Worm (Caenorhabditis elegans) whole organism, L3 larva: ENCODE measurements around the gene bath-4.

Experiments used
- R02D3.7 ChIP-seq: fragments of 150-350 bp; optimal IDR thresholded peaks from 2 replicates; lab custom pipeline; 2014; ENCODE audit warnings: missing biosample characterization, missing genetic modification characterization
- ZK546.5 ChIP-seq: sonication (generic microtip); optimal IDR thresholded peaks from 2 replicates; lab custom pipeline; 2017; ENCODE audit warnings: missing biosample characterization, missing genetic modification characterization
- ama-1 ChIP-seq: fragments of 150-350 bp; optimal IDR thresholded peaks from 2 replicates; lab custom pipeline; 2018
- daf-12 ChIP-seq: fragments of 150-350 bp; optimal IDR thresholded peaks from 2 replicates; lab custom pipeline; 2014; ENCODE audit warnings: missing biosample characterization, missing genetic modification reagents, missing genetic modification characterization
- elt-2 ChIP-seq: sonication (generic microtip); optimal IDR thresholded peaks from 2 replicates; lab custom pipeline; 2016; ENCODE audit warnings: missing genetic modification reagents, mild to moderate bottlenecking, missing genetic modification characterization, missing compliant biosample characterization
- nhr-43 ChIP-seq: sonication (generic microtip); optimal IDR thresholded peaks from 2 replicates; lab custom pipeline; 2016; ENCODE audit warnings: mild to moderate bottlenecking, missing genetic modification characterization, missing compliant biosample characterization; ENCODE audit not compliant: poor library complexity, severe bottlenecking
- pha-4 ChIP-seq: fragments of 150-350 bp; optimal IDR thresholded peaks from 2 replicates; lab custom pipeline; 2014; ENCODE audit warnings: missing biosample characterization, missing genetic modification reagents, missing genetic modification characterization
- sea-2 ChIP-seq: fragments of 150-350 bp; sonication (generic microtip); optimal IDR thresholded peaks from 4 replicates; lab custom pipeline; 2014; ENCODE audit warnings: missing biosample characterization, missing genetic modification reagents, missing genetic modification characterization
- snpc-4 ChIP-seq: fragments of 150-350 bp; optimal IDR thresholded peaks from 2 replicates; lab custom pipeline; 2014; ENCODE audit warnings: missing biosample characterization, missing genetic modification characterization
- tbx-2 ChIP-seq: sonication (generic microtip); optimal IDR thresholded peaks from 2 replicates; lab custom pipeline; 2016; ENCODE audit warnings: mild to moderate bottlenecking, missing genetic modification characterization, missing compliant biosample characterization
- unc-62 ChIP-seq: fragments of 150-350 bp; sonication (generic microtip); optimal IDR thresholded peaks from 4 replicates; lab custom pipeline; 2014; ENCODE audit warnings: missing biosample characterization, missing genetic modification reagents, missing genetic modification characterization
- zag-1 ChIP-seq: fragments of 150-350 bp; optimal IDR thresholded peaks from 2 replicates; lab custom pipeline; 2014; ENCODE audit warnings: missing biosample characterization, missing genetic modification characterization

bath-4 gene

DNA sequence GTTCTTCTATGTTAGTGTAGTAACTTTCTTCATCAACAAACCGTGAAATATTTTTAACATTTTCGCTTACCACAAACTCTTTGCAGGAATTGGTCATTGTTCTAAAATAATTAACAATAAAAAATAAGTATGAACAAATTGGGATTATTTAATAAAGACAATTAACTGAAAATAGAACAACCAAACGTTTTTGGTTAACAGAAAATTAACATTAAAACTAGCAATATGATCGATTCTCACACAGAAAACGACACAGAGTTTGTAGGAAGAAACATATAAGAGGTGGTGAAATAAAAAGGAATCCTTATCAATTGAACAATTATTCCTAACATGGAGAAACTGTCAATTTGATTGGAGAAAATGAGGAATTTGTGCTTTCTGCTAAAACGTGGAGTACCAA lies 39.1 kb downstream of the bath-4 start, which contains the start of gene math-16:
Gene math-16 (minus strand): TSS at position 101 of the 400 bp plus-strand sequence.
- TF ChIP-seq nhr-43 (tag; lab: Kevin White, UChicago) (no peak), ama-1 (lab: Kevin White, UChicago) (no peak), unc-62 (GFP tag; lab: Kevin White, UChicago) (no peak), sea-2 (GFP tag; lab: Kevin White, UChicago) (no peak), pha-4 (tag; lab: Kevin White, UChicago) (no peak), snpc-4 (no peak), zag-1 (no peak)
- TF ChIP-seq, all 47 proteins: peak for 0

DNA sequence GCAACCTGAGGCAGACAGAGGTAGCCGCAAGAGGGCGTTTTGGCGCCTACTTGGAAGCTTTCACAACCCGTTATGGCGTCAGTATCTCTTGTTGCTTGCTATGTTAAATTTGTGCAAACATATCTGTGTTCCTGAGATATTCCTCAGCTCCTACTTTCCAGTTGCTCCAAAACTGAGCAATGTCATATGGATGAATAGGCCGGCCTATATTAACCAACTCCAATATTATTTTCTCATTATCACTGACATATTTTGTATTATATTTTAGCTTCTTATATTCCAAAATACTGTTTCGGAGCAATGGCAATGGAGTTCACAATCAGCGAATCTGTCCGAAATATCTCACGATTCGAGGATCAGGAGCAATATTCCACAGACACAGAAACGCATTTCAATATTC lies 42.1 kb downstream of the bath-4 start, which contains the start of gene math-13:
Gene math-13 (plus strand): TSS at position 301 of the 400 bp plus-strand sequence.
- no peak for TF ChIP-seq elt-2 (tag; lab: Kevin White, UChicago)
- no peak for TF ChIP-seq tbx-2 (tag; lab: Kevin White, UChicago)
- no peak for TF ChIP-seq R02D3.7 (tag; lab: Kevin White, UChicago)
- TF ChIP-seq daf-12 (tag; lab: Kevin White, UChicago): no peak

DNA sequence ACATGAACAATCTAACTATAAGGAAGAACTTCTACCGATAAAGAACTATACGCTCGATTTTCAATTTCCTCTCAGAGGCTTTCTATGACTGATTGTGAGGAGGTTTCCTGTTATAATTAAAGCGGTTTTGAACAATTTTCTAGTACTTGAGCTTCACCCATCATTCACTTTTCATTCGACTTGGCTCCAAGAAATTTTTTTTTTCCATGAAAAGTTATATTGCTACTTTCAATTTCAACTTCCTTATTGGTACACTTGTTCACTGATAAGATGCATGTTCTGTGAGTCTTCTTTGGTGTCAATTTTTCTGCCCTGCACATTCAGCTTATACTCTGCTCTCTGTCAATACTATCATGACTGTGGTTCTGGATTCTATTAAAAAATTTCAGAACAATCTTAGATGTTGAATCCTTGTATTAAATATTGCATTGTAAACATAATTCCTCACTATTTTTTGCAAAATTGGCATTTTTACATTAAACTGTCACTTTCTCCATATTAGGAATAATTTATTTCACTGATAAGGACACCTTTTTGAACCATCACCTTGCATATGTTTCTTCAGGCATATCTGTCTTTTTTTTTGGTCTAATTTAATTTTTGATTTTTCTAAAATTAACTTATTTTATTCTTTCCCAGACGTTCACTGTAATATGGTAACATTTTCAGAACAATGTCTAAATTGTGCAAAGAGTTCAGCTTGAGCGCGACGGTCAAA lies 46.7 kb downstream of the bath-4 start, which contains the start of gene math-10:
Gene math-10 (plus strand): TSS at position 668 of the 718 bp plus-strand sequence.
- TF ChIP-seq elt-2 (tag; lab: Kevin White, UChicago) (peak; percentile 71), R02D3.7 (tag; lab: Kevin White, UChicago) (no peak)

DNA sequence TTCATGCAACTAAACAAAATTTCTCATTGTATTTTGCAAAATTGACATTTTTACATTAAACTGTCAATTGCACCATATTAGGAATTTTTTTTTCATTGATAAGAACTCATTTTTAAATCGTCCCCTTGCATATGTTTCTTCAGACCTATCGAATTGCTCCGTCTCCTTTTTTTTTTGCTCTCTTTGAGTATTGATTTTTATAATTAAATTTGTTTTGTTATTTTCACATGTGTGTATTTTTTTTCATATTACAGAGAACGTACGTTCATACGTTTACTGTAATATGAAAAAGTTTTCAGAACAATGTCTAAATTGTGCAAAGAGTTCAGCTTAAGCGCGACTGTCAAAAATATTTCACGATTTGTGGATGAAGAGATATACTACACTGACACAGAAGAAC lies 48.6 kb downstream of the bath-4 start, which contains the start of gene math-14:
Gene math-14 (plus strand): TSS at position 301 of the 400 bp plus-strand sequence.
- peak; percentile 29 for TF ChIP-seq elt-2 (tag; lab: Kevin White, UChicago)
- TF ChIP-seq ZK546.5 (tag; lab: Kevin White, UChicago): no peak
